Fruit fly (Drosophila melanogaster): ENCODE results near the gene CG7246.

The CG7246 gene

DNA sequence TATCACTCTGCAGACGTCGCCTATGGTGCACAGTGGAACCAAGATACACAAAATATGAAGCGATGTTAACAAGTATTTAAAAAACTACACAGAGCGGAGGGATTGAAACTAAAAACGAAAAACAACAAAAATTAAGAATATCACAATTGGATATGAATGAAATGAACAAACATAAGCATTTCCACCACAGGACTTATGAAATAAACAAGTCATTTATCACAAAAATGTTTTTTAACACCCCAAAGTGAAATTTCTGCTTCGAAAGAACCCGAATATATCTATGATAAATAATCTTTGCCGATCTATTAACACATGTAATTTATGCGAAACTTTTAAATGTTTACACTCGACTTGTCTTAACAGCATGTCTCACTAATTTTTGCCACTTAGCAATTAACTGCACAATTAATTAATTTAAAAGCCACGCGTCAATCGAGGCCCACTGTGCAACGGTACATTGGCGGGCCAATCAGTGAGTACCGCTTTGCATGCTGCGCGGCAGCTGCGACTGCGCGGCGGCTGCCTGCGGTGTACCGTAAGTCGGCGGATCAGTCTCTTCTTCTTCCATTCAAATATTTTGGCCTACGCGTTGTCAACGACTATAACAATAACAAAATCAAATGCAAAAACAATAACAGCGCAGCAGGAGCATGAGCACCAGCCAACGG is 38.9 kb downstream of the CG7246 start (continued):
- TF ChIP-seq so (GFP tag; IDR thresholded peaks at IDR 0.05) (peak; percentile 57; the same call in 2 of the 3 replicates), CG18619 (GFP tag; optimal IDR thresholded peaks at IDR 0.05) (peak; percentile 37), Dref (GFP tag; IDR thresholded peaks at IDR 0.05) (no peak), pan (optimal IDR thresholded peaks at IDR 0.05) (no peak), pan (GFP tag; optimal IDR thresholded peaks at IDR 0.05 in 1 of 2, IDR thresholded peaks at IDR 0.05 in 1 of 2) (peak in 1 of 2 experiments; percentile 50), CG6254 (GFP tag; optimal IDR thresholded peaks at IDR 0.05) (peak; percentile 20), CG7839 (tag; optimal IDR thresholded peaks at IDR 0.05) (peak; percentile 68), CG2129 (GFP tag; IDR thresholded peaks at IDR 0.05; ENCODE audit: partially characterized antibody) (no peak), tin (GFP tag; optimal IDR thresholded peaks at IDR 0.05) (peak; percentile 47), pb (GFP tag; optimal IDR thresholded peaks at IDR 0.05) (peak; percentile 18), D19B (GFP tag; optimal IDR thresholded peaks at IDR 0.05) (no peak), MESR4 (GFP tag; optimal IDR thresholded peaks at IDR 0.05) (no peak), org-1 (GFP tag; optimal IDR thresholded peaks at IDR 0.05) (peak; percentile 23), CG8359 (GFP tag; optimal IDR thresholded peaks at IDR 0.05; ENCODE audit: borderline replicate concordance) (no peak), CG9609 (GFP tag; optimal IDR thresholded peaks at IDR 0.05) (no peak), Usf (GFP tag; optimal IDR thresholded peaks at IDR 0.05) (peak; percentile 29), Jarid2 (GFP tag; optimal IDR thresholded peaks at IDR 0.05) (no peak), gro (GFP tag; optimal IDR thresholded peaks at IDR 0.05) (peak; percentile 33), tgo (GFP tag; IDR thresholded peaks at IDR 0.05) (peak; percentile 58), CG31224 (GFP tag; IDR thresholded peaks at IDR 0.05) (no peak), NC2α (GFP tag; optimal IDR thresholded peaks at IDR 0.05) (peak; percentile 16), pita (GFP tag; optimal IDR thresholded peaks at IDR 0.05) (no peak), CG7357 (GFP tag; IDR thresholded peaks at IDR 0.05) (no peak), CG9215 (GFP tag; IDR thresholded peaks at IDR 0.05) (no peak), lbe (GFP tag; optimal IDR thresholded peaks at IDR 0.05) (no peak), CG15696 (tag; optimal IDR thresholded peaks at IDR 0.05) (peak; percentile 44), CG32532 (GFP tag; IDR thresholded peaks at IDR 0.05) (no peak), CG30431 (GFP tag; optimal IDR thresholded peaks at IDR 0.05) (peak; percentile 46), Spps (tag; optimal IDR thresholded peaks at IDR 0.05) (no peak), CG17612 (GFP tag; IDR thresholded peaks at IDR 0.05) (no peak), Dad (GFP tag; optimal IDR thresholded peaks at IDR 0.05) (peak; percentile 38), CG14710 (tag; optimal IDR thresholded peaks at IDR 0.05) (peak; percentile 57), z (GFP tag; IDR thresholded peaks at IDR 0.05) (no peak), CG13287 (GFP tag; IDR thresholded peaks at IDR 0.05; ENCODE audit: partially characterized antibody) (no peak), ase (GFP tag; IDR thresholded peaks at IDR 0.05) (no peak), scrt (GFP tag; optimal IDR thresholded peaks at IDR 0.05) (no peak), D (optimal IDR thresholded peaks at IDR 0.05) (no peak), D (GFP tag; optimal IDR thresholded peaks at IDR 0.05) (peak; percentile 58), CrebB (tag; optimal IDR thresholded peaks at IDR 0.05) (no peak), tll (GFP tag; optimal IDR thresholded peaks at IDR 0.05) (peak in 1 of 2 experiments; percentile 64), sisA (GFP tag; IDR thresholded peaks at IDR 0.05) (no peak; the same call in 1 of the 2 replicates), Kr (GFP tag; optimal IDR thresholded peaks at IDR 0.05) (no peak), D19A (tag; optimal IDR thresholded peaks at IDR 0.05) (peak; percentile 48), CG7372 (GFP tag; IDR thresholded peaks at IDR 0.05) (peak; percentile 37; the same call in 1 of the 2 replicates), CG6272 (GFP tag; IDR thresholded peaks at IDR 0.05) (no peak), CG10543 (GFP tag; optimal IDR thresholded peaks at IDR 0.05) (no peak), Dp (GFP tag; optimal IDR thresholded peaks at IDR 0.05) (no peak), CG8290 (GFP tag; optimal IDR thresholded peaks at IDR 0.05) (no peak), CG8290 (tag; optimal IDR thresholded peaks at IDR 0.05) (peak in 1 of 2 experiments; percentile 2), Ssrp (tag; optimal IDR thresholded peaks at IDR 0.05) (peak; percentile 58), CG13624 (GFP tag; optimal IDR thresholded peaks at IDR 0.05) (peak; percentile 33)
